Fruit fly (Drosophila melanogaster) whole organism, embryonic: ENCODE data around the gene Hr4.

Experiments used
- CG1024 ChIP-seq: fragments of 200-800 bp; sonication (Bioruptor generic); IDR thresholded peaks from 2 replicates; pipeline ENCODE4 v1.3.6; 2022; ENCODE audit warnings: missing biosample characterization, missing genetic modification characterization
- CG10654 ChIP-seq: fragments of 200-800 bp; sonication (Bioruptor generic); optimal IDR thresholded peaks from 2 replicates; lab custom pipeline; 2016; ENCODE audit warnings: missing biosample characterization, missing genetic modification characterization
- CG10959 ChIP-seq: fragments of 200-800 bp; sonication (Bioruptor generic); IDR thresholded peaks from 2 replicates; pipeline ENCODE4 v1.3.6; 2022; ENCODE audit warnings: missing biosample characterization, missing genetic modification characterization
- CG12071 ChIP-seq: fragments of 200-800 bp; sonication (Bioruptor generic); optimal IDR thresholded peaks from 3 replicates; lab custom pipeline; 2018; ENCODE audit warnings: missing biosample characterization, mild to moderate bottlenecking, missing genetic modification characterization
- CG12744 ChIP-seq: fragments of 200-800 bp; sonication (Bioruptor generic); optimal IDR thresholded peaks from 2 replicates; lab custom pipeline; 2016; ENCODE audit warnings: missing biosample characterization, missing genetic modification characterization
- CG13894 ChIP-seq: fragments of 200-800 bp; sonication (Bioruptor generic); optimal IDR thresholded peaks from 3 replicates; lab custom pipeline; 2018; ENCODE audit warnings: missing biosample characterization, mild to moderate bottlenecking, missing genetic modification characterization, moderate library complexity
- CG15601 ChIP-seq: fragments of 200-800 bp; sonication (Bioruptor generic); optimal IDR thresholded peaks from 3 replicates; lab custom pipeline; 2019; ENCODE audit warnings: missing biosample characterization, mild to moderate bottlenecking, missing genetic modification characterization, moderate library complexity
- CG1647 ChIP-seq: fragments of 200-800 bp; sonication (Bioruptor generic); optimal IDR thresholded peaks from 3 replicates; lab custom pipeline; 2016; ENCODE audit warnings: missing biosample characterization, missing genetic modification characterization
- CG1832 ChIP-seq: fragments of 200-800 bp; sonication (Bioruptor generic); optimal IDR thresholded peaks from 2 replicates; lab custom pipeline; 2017; ENCODE audit warnings: missing biosample characterization, mild to moderate bottlenecking, missing genetic modification characterization, inconsistent platforms
- CG2712 ChIP-seq: fragments of 200-800 bp; optimal IDR thresholded peaks from 3 replicates; lab custom pipeline; 2019; ENCODE audit warnings: missing biosample characterization, mild to moderate bottlenecking, missing genetic modification characterization, moderate library complexity
- CG30431 ChIP-seq: fragments of 200-800 bp; sonication (Bioruptor generic); optimal IDR thresholded peaks from 2 replicates; lab custom pipeline; 2017; ENCODE audit warnings: missing biosample characterization, missing genetic modification characterization
- CG31224 ChIP-seq: fragments of 200-800 bp; sonication (Bioruptor generic); IDR thresholded peaks from 2 replicates; pipeline ENCODE4 v1.3.6; 2022; ENCODE audit warnings: missing biosample characterization, missing genetic modification characterization
- CG32767 ChIP-seq: fragments of 200-800 bp; sonication (Bioruptor generic); IDR thresholded peaks from 2 replicates; pipeline ENCODE4 v1.3.6; 2022; ENCODE audit warnings: missing biosample characterization, missing genetic modification characterization
- CG33213 ChIP-seq: fragments of 200-800 bp; sonication (Bioruptor generic); optimal IDR thresholded peaks from 3 replicates; lab custom pipeline; 2016; ENCODE audit warnings: missing biosample characterization, missing genetic modification characterization
- CG3407 ChIP-seq: fragments of 200-800 bp; sonication (Bioruptor generic); optimal IDR thresholded peaks from 2 replicates; lab custom pipeline; 2018; ENCODE audit warnings: missing biosample characterization, mild to moderate bottlenecking, missing genetic modification characterization
- CG4282 ChIP-seq: fragments of 200-800 bp; sonication (Bioruptor generic); optimal IDR thresholded peaks from 2 replicates; lab custom pipeline; 2016; ENCODE audit warnings: missing biosample characterization, missing genetic modification characterization
- CG4730 ChIP-seq: fragments of 200-800 bp; sonication (Bioruptor generic); IDR thresholded peaks from 2 replicates; pipeline ENCODE4 v1.3.6; 2022; ENCODE audit warnings: missing biosample characterization, missing genetic modification characterization
- CG7839 ChIP-seq: fragments of 200-800 bp; sonication (Bioruptor generic); optimal IDR thresholded peaks from 3 replicates; lab custom pipeline; 2018; ENCODE audit warnings: missing biosample characterization, mild to moderate bottlenecking, missing genetic modification characterization, moderate library complexity
- CG8290 ChIP-seq, 3 experiments: fragments of 200-800 bp; sonication (Bioruptor generic); optimal IDR thresholded peaks; 2 replicates each; lab custom pipeline; 2016 to 2019; ENCODE audit warnings: missing biosample characterization in 3 of 3, missing genetic modification characterization in 3 of 3, mild to moderate bottlenecking in 2 of 3, moderate library complexity in 1 of 3
- CG8359 ChIP-seq: fragments of 200-800 bp; sonication (Bioruptor generic); optimal IDR thresholded peaks from 2 replicates; lab custom pipeline; 2017; ENCODE audit warnings: missing biosample characterization, mild to moderate bottlenecking, missing genetic modification characterization, borderline replicate concordance
- CG8924 ChIP-seq: fragments of 200-800 bp; optimal IDR thresholded peaks from 3 replicates; lab custom pipeline; 2019; ENCODE audit warnings: missing biosample characterization, mild to moderate bottlenecking, missing genetic modification characterization, moderate library complexity
- CG9932 ChIP-seq: fragments of 200-800 bp; sonication (Bioruptor generic); IDR thresholded peaks from 2 replicates; pipeline ENCODE4 v1.3.6; 2022; ENCODE audit warnings: missing biosample characterization, missing genetic modification characterization
- Chrac-16 ChIP-seq: fragments of 200-800 bp; sonication (Bioruptor generic); optimal IDR thresholded peaks from 3 replicates; lab custom pipeline; 2016; ENCODE audit warnings: missing biosample characterization, missing genetic modification characterization
- Dek ChIP-seq: fragments of 200-800 bp; sonication (Bioruptor generic); optimal IDR thresholded peaks from 3 replicates; lab custom pipeline; 2019; ENCODE audit warnings: missing biosample characterization, mild to moderate bottlenecking, missing genetic modification characterization, moderate library complexity
- Fer2 ChIP-seq: fragments of 200-800 bp; sonication (Bioruptor generic); optimal IDR thresholded peaks from 2 replicates; lab custom pipeline; 2018; ENCODE audit warnings: missing biosample characterization, mild to moderate bottlenecking, missing genetic modification characterization, moderate library complexity
- H15 ChIP-seq: fragments of 200-800 bp; sonication (Bioruptor generic); IDR thresholded peaks from 3 replicates; pipeline ENCODE4 v1.3.6; 2022; ENCODE audit warnings: missing biosample characterization, missing genetic modification characterization
- Lim3 ChIP-seq: fragments of 200-800 bp; sonication (Bioruptor generic); IDR thresholded peaks from 2 replicates; pipeline ENCODE4 v1.3.6; 2022; ENCODE audit warnings: missing biosample characterization, missing genetic modification characterization
- Med ChIP-seq: fragments of 200-800 bp; sonication (Bioruptor generic); peaks from one replicate; lab custom pipeline; 2016; ENCODE audit warnings: missing biosample characterization, missing genetic modification characterization, mild to moderate bottlenecking, inconsistent platforms, moderate library complexity
- Neu2 ChIP-seq: fragments of 200-800 bp; sonication (Bioruptor generic); optimal IDR thresholded peaks from 3 replicates; lab custom pipeline; 2016; ENCODE audit warnings: missing biosample characterization, missing genetic modification characterization, borderline replicate concordance
- NfI ChIP-seq: fragments of 200-800 bp; sonication (Bioruptor generic); optimal IDR thresholded peaks from 3 replicates; lab custom pipeline; 2018; ENCODE audit warnings: missing biosample characterization, mild to moderate bottlenecking, missing genetic modification characterization, moderate library complexity
- abd-A ChIP-seq: fragments of 200-800 bp; sonication (Bioruptor generic); optimal IDR thresholded peaks from 3 replicates; lab custom pipeline; 2019; ENCODE audit warnings: missing biosample characterization, mild to moderate bottlenecking, missing genetic modification characterization, moderate library complexity
- bigmax ChIP-seq: fragments of 200-800 bp; sonication (Bioruptor generic); optimal IDR thresholded peaks from 2 replicates; lab custom pipeline; 2018; ENCODE audit warnings: missing biosample characterization, mild to moderate bottlenecking, missing genetic modification characterization
- bsh ChIP-seq, 2 experiments: fragments of 200-800 bp; sonication (Bioruptor generic); optimal IDR thresholded peaks; 2 replicates each; lab custom pipeline; 2017 to 2018; ENCODE audit warnings: mild to moderate bottlenecking in 2 of 2, missing biosample characterization in 2 of 2, missing genetic modification characterization in 2 of 2, moderate library complexity in 1 of 2
- cad ChIP-seq: fragments of >200 bp; optimal IDR thresholded peaks from 2 replicates; lab custom pipeline; 2017; ENCODE audit warnings: missing biosample characterization, missing genetic modification characterization
- chinmo ChIP-seq: fragments of 200-800 bp; sonication (Bioruptor generic); IDR thresholded peaks from 4 replicates; pipeline ENCODE4 v1.3.6; 2022; ENCODE audit warnings: missing biosample characterization, missing genetic modification characterization; ENCODE audit not compliant: partially characterized antibody
- gce ChIP-seq: fragments of 200-800 bp; sonication (Bioruptor generic); IDR thresholded peaks from 3 replicates; pipeline ENCODE4 v1.3.6; 2022; ENCODE audit warnings: missing biosample characterization, missing genetic modification characterization
- gcm2 ChIP-seq: fragments of 200-800 bp; sonication (Bioruptor generic); optimal IDR thresholded peaks from 2 replicates; lab custom pipeline; 2016; ENCODE audit warnings: missing biosample characterization, missing genetic modification characterization
- gfzf ChIP-seq: fragments of 200-800 bp; sonication (Bioruptor generic); optimal IDR thresholded peaks from 2 replicates; lab custom pipeline; 2016; ENCODE audit warnings: missing biosample characterization, mild to moderate bottlenecking, missing genetic modification characterization, moderate library complexity
- grau ChIP-seq: fragments of 200-800 bp; optimal IDR thresholded peaks from 3 replicates; lab custom pipeline; 2019; ENCODE audit warnings: missing biosample characterization, mild to moderate bottlenecking, missing genetic modification characterization, moderate library complexity
- jumu ChIP-seq: fragments of 200-800 bp; sonication (Bioruptor generic); optimal IDR thresholded peaks from 3 replicates; lab custom pipeline; 2016; ENCODE audit warnings: missing biosample characterization, missing genetic modification characterization
- mam ChIP-seq: fragments of 200-800 bp; sonication (Bioruptor generic); optimal IDR thresholded peaks from 3 replicates; lab custom pipeline; 2016; ENCODE audit warnings: missing biosample characterization, missing genetic modification characterization
- oc ChIP-seq: fragments of 200-800 bp; sonication (Bioruptor generic); optimal IDR thresholded peaks from 2 replicates; lab custom pipeline; 2018; ENCODE audit warnings: missing biosample characterization, mild to moderate bottlenecking, missing genetic modification characterization, moderate library complexity
- sc ChIP-seq, 3 experiments: fragments of >200 bp in 2 of 3; fragments of 200-800 bp in 1 of 3; sonication (Bioruptor generic) in 1 of 3; optimal IDR thresholded peaks; 2 replicates in 2 of 3; 3 replicates in 1 of 3; lab custom pipeline; 2017; ENCODE audit warnings: mild to moderate bottlenecking in 1 of 3, missing biosample characterization in 1 of 3, missing genetic modification characterization in 1 of 3, missing genetic modification reagents in 1 of 3
- trh ChIP-seq: fragments of 200-800 bp; sonication (Bioruptor generic); optimal IDR thresholded peaks from 2 replicates; lab custom pipeline; 2016; ENCODE audit warnings: missing biosample characterization, missing genetic modification characterization
- tup ChIP-seq: fragments of 200-800 bp; sonication (Bioruptor generic); optimal IDR thresholded peaks from 2 replicates; lab custom pipeline; 2016; ENCODE audit warnings: missing biosample characterization, mild to moderate bottlenecking, missing genetic modification characterization, moderate library complexity
- twi ChIP-seq: fragments of 200-800 bp; optimal IDR thresholded peaks from 2 replicates; lab custom pipeline; 2019; ENCODE audit warnings: missing biosample characterization, mild to moderate bottlenecking, missing genetic modification characterization, moderate library complexity
- tx ChIP-seq: fragments of 200-800 bp; sonication (Bioruptor generic); optimal IDR thresholded peaks from 2 replicates; lab custom pipeline; 2016; ENCODE audit warnings: missing biosample characterization, missing genetic modification characterization
- vvl ChIP-seq: fragments of 200-800 bp; sonication (Bioruptor generic); IDR thresholded peaks from 2 replicates; pipeline ENCODE4 v1.3.6; 2022; ENCODE audit warnings: missing biosample characterization, missing genetic modification characterization
- wor ChIP-seq: fragments of 200-800 bp; sonication (Bioruptor generic); IDR thresholded peaks from 2 replicates; pipeline ENCODE4 v1.3.6; 2022; ENCODE audit warnings: missing biosample characterization, missing genetic modification characterization

The Hr4 gene

DNA sequence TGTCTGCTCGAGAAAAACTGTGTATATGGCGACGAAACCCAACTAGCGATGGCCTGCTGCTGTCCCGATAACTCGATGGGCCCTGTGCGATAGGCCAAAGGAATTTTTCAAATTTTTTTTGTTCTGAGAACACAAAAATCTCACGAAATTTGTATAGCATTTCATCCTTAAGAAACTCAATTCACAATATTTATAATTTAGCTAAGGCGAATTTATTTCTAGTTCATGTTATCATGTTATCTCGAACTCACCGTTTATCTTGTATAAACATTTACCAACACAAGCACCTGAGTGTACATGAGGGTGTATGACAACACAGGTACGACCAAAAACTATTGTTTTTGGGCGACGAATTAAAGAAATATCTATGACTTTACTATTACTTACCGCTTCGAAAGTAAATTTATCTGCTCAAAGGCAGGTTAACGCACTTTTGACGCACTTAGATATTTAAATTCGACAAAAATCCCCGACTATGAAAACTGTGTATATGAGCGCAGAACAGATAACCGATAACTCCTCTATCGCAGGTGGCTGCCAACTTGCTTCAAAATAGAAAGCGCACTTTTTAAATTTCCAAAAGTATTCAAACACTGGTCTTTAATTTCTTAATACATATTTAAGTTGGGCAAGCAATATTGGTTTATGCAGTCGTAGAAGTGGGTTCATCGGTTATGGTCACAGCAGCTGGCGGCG is 41.5 kb upstream of the Hr4 start, which contains the start of gene arm (continued):
- TF ChIP-seq H15 (GFP tag; lab: Robert Waterston, UW), result no peak
- no peak for TF ChIP-seq CG33213 (GFP tag; lab: Kevin White, UChicago)
- no peak for TF ChIP-seq grau (tag; lab: Kevin White, UChicago)
- peak; percentile 20 for TF ChIP-seq Med (GFP tag; lab: Kevin White, UChicago)
- TF ChIP-seq trh (GFP tag; lab: Kevin White, UChicago), result no peak
- no peak for TF ChIP-seq CG1024 (GFP tag; lab: Robert Waterston, UW)
- no peak for TF ChIP-seq tx (GFP tag; lab: Kevin White, UChicago)
- no peak for TF ChIP-seq tup (GFP tag; lab: Kevin White, UChicago)
- TF ChIP-seq gcm2 (GFP tag; lab: Kevin White, UChicago), result no peak
- TF ChIP-seq CG1647 (GFP tag; lab: Kevin White, UChicago), result no peak
- no peak for TF ChIP-seq CG10959 (GFP tag; lab: Robert Waterston, UW)
- no peak for TF ChIP-seq CG4730 (GFP tag; lab: Robert Waterston, UW)
- TF ChIP-seq CG7839, result no peak
- TF ChIP-seq wor (GFP tag; lab: Robert Waterston, UW), result no peak
- TF ChIP-seq gfzf (GFP tag; lab: Kevin White, UChicago), result peak; percentile 16
- 0 out of 2 replicates have a peak, but pooled peaks have one; percentile 42 for TF ChIP-seq CG9932
- no peak for TF ChIP-seq CG15601 (tag; lab: Kevin White, UChicago)
- TF ChIP-seq CG30431 (GFP tag; lab: Kevin White, UChicago), result no peak
- 0 out of 2 replicates have a peak, but pooled peaks have one; percentile 9 for TF ChIP-seq CG32767 (GFP tag; lab: Robert Waterston, UW)
- no peak for TF ChIP-seq CG8290 (GFP tag; optimal IDR thresholded peaks at IDR 0.05; lab: Kevin White, UChicago)
- no peak for TF ChIP-seq CG8290 (tag; optimal IDR thresholded peaks at IDR 0.05; lab: Kevin White, UChicago)
- no peak for TF ChIP-seq chinmo (GFP tag; lab: Robert Waterston, UW)
- no peak for TF ChIP-seq abd-A (tag; lab: Kevin White, UChicago)
- TF ChIP-seq Lim3 (GFP tag; lab: Robert Waterston, UW), result no peak
- TF ChIP-seq vvl, result no peak
- no peak for TF ChIP-seq Dek (tag; lab: Kevin White, UChicago)
- no peak for TF ChIP-seq CG10654
- no peak for TF ChIP-seq CG31224
- TF ChIP-seq sc (optimal IDR thresholded peaks at IDR 0.05; lab: Kevin White, UChicago), result no peak
- TF ChIP-seq sc (GFP tag; optimal IDR thresholded peaks at IDR 0.05; lab: Kevin White, UChicago), result no peak
- no peak for TF ChIP-seq Fer2 (tag; lab: Kevin White, UChicago)
- peak; percentile 10 for TF ChIP-seq jumu (GFP tag; lab: Kevin White, UChicago)
- no peak for TF ChIP-seq cad (GFP tag; lab: Kevin White, UChicago)
- no peak for TF ChIP-seq gce
- TF ChIP-seq CG8924 (tag; lab: Kevin White, UChicago), result no peak
- no peak for TF ChIP-seq bigmax (GFP tag; lab: Kevin White, UChicago)
- no peak for TF ChIP-seq CG3407 (GFP tag; lab: Kevin White, UChicago)
- TF ChIP-seq CG13894 (tag; lab: Kevin White, UChicago), result no peak
- no peak for TF ChIP-seq CG8359
- no peak for TF ChIP-seq twi (tag; lab: Kevin White, UChicago)
- no peak for TF ChIP-seq CG4282
- no peak for TF ChIP-seq CG12071 (GFP tag; lab: Kevin White, UChicago)
- TF ChIP-seq bsh (GFP tag; optimal IDR thresholded peaks at IDR 0.05; lab: Kevin White, UChicago), result no peak
- no peak for TF ChIP-seq CG12744 (GFP tag; lab: Kevin White, UChicago)
- TF ChIP-seq NfI (GFP tag; lab: Kevin White, UChicago), result no peak
- TF ChIP-seq Chrac-16 (GFP tag; lab: Kevin White, UChicago), result no peak
- no peak for TF ChIP-seq CG2712 (tag; lab: Kevin White, UChicago)
- TF ChIP-seq CG1832 (GFP tag; lab: Kevin White, UChicago), result no peak
- peak; percentile 11 for TF ChIP-seq mam (GFP tag; lab: Kevin White, UChicago)
- TF ChIP-seq Neu2 (GFP tag; lab: Kevin White, UChicago), result no peak
- no peak for TF ChIP-seq oc (tag; lab: Kevin White, UChicago)
